Fruit fly (Drosophila melanogaster) whole organism, embryonic: ENCODE measurements around the gene Pi4KIIalpha.

ENCODE experiments used
- Abd-B ChIP-seq: fragments of 200-800 bp; sonication (Bioruptor generic); optimal IDR thresholded peaks from 2 replicates; lab custom pipeline; 2018; ENCODE audit warnings: missing biosample characterization, mild to moderate bottlenecking, missing genetic modification characterization, moderate library complexity
- Awh ChIP-seq: fragments of 200-800 bp; sonication (Bioruptor generic); IDR thresholded peaks from 2 replicates; pipeline ENCODE4, ENCODE4 v1.3.6; 2022; ENCODE audit warnings: missing biosample characterization, missing genetic modification characterization
- Bgb ChIP-seq: fragments of 200-800 bp; sonication (Bioruptor generic); IDR thresholded peaks from 2 replicates; pipeline ENCODE4 v1.3.6; 2022; ENCODE audit warnings: missing biosample characterization, missing genetic modification characterization; ENCODE audit not compliant: partially characterized antibody
- CG10267 ChIP-seq: fragments of 200-800 bp; sonication (Bioruptor generic); optimal IDR thresholded peaks from 2 replicates; lab custom pipeline; 2018; ENCODE audit warnings: missing biosample characterization, mild to moderate bottlenecking, missing genetic modification characterization, moderate library complexity
- CG10366 ChIP-seq: fragments of 200-800 bp; sonication (Bioruptor generic); IDR thresholded peaks from 2 replicates; pipeline ENCODE4 v1.3.6; 2022; ENCODE audit warnings: missing biosample characterization, missing genetic modification characterization
- CG12299 ChIP-seq: fragments of 200-800 bp; sonication (Bioruptor generic); optimal IDR thresholded peaks from 2 replicates; lab custom pipeline; 2018; ENCODE audit warnings: missing biosample characterization, mild to moderate bottlenecking, missing genetic modification characterization
- CG13296 ChIP-seq: fragments of 200-800 bp; sonication (Bioruptor generic); optimal IDR thresholded peaks from 3 replicates; lab custom pipeline; 2018; ENCODE audit warnings: missing biosample characterization, mild to moderate bottlenecking, missing genetic modification characterization
- CG13624 ChIP-seq: fragments of 200-800 bp; sonication (Bioruptor generic); optimal IDR thresholded peaks from 2 replicates; lab custom pipeline; 2016; ENCODE audit warnings: missing biosample characterization, missing genetic modification characterization
- CG13894 ChIP-seq: fragments of 200-800 bp; sonication (Bioruptor generic); optimal IDR thresholded peaks from 3 replicates; lab custom pipeline; 2018; ENCODE audit warnings: missing biosample characterization, mild to moderate bottlenecking, missing genetic modification characterization, moderate library complexity
- CG14965 ChIP-seq: fragments of 200-800 bp; sonication (Bioruptor generic); optimal IDR thresholded peaks from 2 replicates; lab custom pipeline; 2016; ENCODE audit warnings: missing biosample characterization, missing genetic modification characterization, borderline replicate concordance
- CG15514 ChIP-seq: fragments of 200-800 bp; sonication (Bioruptor generic); optimal IDR thresholded peaks from 3 replicates; lab custom pipeline; 2017; ENCODE audit warnings: missing biosample characterization, missing genetic modification characterization, mild to moderate bottlenecking, moderate library complexity, missing genetic modification reagents
- CG16863 ChIP-seq: fragments of 200-800 bp; sonication (Bioruptor generic); optimal IDR thresholded peaks from 3 replicates; lab custom pipeline; 2016; ENCODE audit warnings: missing biosample characterization, missing genetic modification characterization
- CG17361 ChIP-seq: fragments of 200-800 bp; sonication (Bioruptor generic); IDR thresholded peaks from 3 replicates; pipeline ENCODE4 v1.3.6; 2022; ENCODE audit warnings: missing biosample characterization, missing genetic modification characterization
- CG18011 ChIP-seq: fragments of 200-800 bp; sonication (Bioruptor generic); optimal IDR thresholded peaks from 2 replicates; lab custom pipeline; 2017; ENCODE audit warnings: missing biosample characterization, missing genetic modification characterization, mild to moderate bottlenecking, moderate library complexity, missing genotype
- CG18619 ChIP-seq: fragments of 200-800 bp; sonication (Bioruptor generic); optimal IDR thresholded peaks from 3 replicates; lab custom pipeline; 2017; ENCODE audit warnings: missing biosample characterization, mild to moderate bottlenecking, missing genetic modification characterization
- CG5953 ChIP-seq: fragments of 200-800 bp; sonication (Bioruptor generic); IDR thresholded peaks from 2 replicates; pipeline ENCODE4 v1.3.6; 2022; ENCODE audit warnings: missing biosample characterization, missing genetic modification characterization
- CG6765 ChIP-seq: fragments of 200-800 bp; sonication (Bioruptor generic); optimal IDR thresholded peaks from 3 replicates; lab custom pipeline; 2017; ENCODE audit warnings: missing biosample characterization, mild to moderate bottlenecking, missing genetic modification characterization
- CG6854 ChIP-seq: fragments of 200-800 bp; sonication (Bioruptor generic); optimal IDR thresholded peaks from 3 replicates; lab custom pipeline; 2017; ENCODE audit warnings: missing biosample characterization, mild to moderate bottlenecking, missing genetic modification characterization
- CG7928 ChIP-seq: fragments of 200-800 bp; sonication (Bioruptor generic); optimal IDR thresholded peaks from 2 replicates; lab custom pipeline; 2017; ENCODE audit warnings: missing biosample characterization, mild to moderate bottlenecking, missing genetic modification characterization
- CG8388 ChIP-seq: fragments of 200-800 bp; sonication (Bioruptor generic); optimal IDR thresholded peaks from 2 replicates; lab custom pipeline; 2019; ENCODE audit warnings: missing biosample characterization, mild to moderate bottlenecking, missing genetic modification characterization, moderate library complexity
- CkIIα-i1 ChIP-seq: fragments of 200-800 bp; sonication (Bioruptor generic); IDR thresholded peaks from 2 replicates; pipeline ENCODE4 v1.3.6; 2022; ENCODE audit warnings: missing biosample characterization, missing genetic modification characterization
- Dbx ChIP-seq: fragments of 200-800 bp; sonication (Bioruptor generic); IDR thresholded peaks from 3 replicates; pipeline ENCODE4 v1.3.6; 2022; ENCODE audit warnings: missing biosample characterization, missing genetic modification characterization
- E2f1 ChIP-seq: fragments of 200-800 bp; sonication (Bioruptor generic); IDR thresholded peaks from 2 replicates; pipeline ENCODE4 v1.3.6; 2022; ENCODE audit warnings: missing biosample characterization, missing genetic modification characterization
- ERR ChIP-seq: fragments of 200-800 bp; sonication (Bioruptor generic); optimal IDR thresholded peaks from 2 replicates; lab custom pipeline; 2016; ENCODE audit warnings: missing biosample characterization, missing genetic modification characterization
- Eip74EF ChIP-seq, 2 experiments: fragments of 200-800 bp in 1 of 2; fragments of >200 bp in 1 of 2; sonication (Bioruptor generic) in 1 of 2; optimal IDR thresholded peaks; 2 replicates each; lab custom pipeline; 2017 to 2019; ENCODE audit warnings: missing biosample characterization in 2 of 2, missing genetic modification characterization in 2 of 2, mild to moderate bottlenecking in 1 of 2, moderate library complexity in 1 of 2
- Elba2 ChIP-seq: fragments of 200-800 bp; sonication (Bioruptor generic); optimal IDR thresholded peaks from 3 replicates; lab custom pipeline; 2016; ENCODE audit warnings: missing biosample characterization, missing genetic modification characterization
- HLHmδ ChIP-seq: fragments of 200-800 bp; sonication (Bioruptor generic); optimal IDR thresholded peaks from 2 replicates; lab custom pipeline; 2018; ENCODE audit warnings: missing biosample characterization, mild to moderate bottlenecking, missing genetic modification characterization, moderate library complexity
- HmgD ChIP-seq: fragments of 200-800 bp; sonication (Bioruptor generic); optimal IDR thresholded peaks from 3 replicates; lab custom pipeline; 2016; ENCODE audit warnings: missing biosample characterization, missing genetic modification characterization
- Kr ChIP-seq: fragments of 200-800 bp; sonication (Bioruptor generic); optimal IDR thresholded peaks from 2 replicates; lab custom pipeline; 2017; ENCODE audit warnings: missing biosample characterization, mild to moderate bottlenecking, missing genetic modification characterization
- Mes4 ChIP-seq: fragments of 200-800 bp; sonication (Bioruptor generic); optimal IDR thresholded peaks from 2 replicates; lab custom pipeline; 2016; ENCODE audit warnings: missing biosample characterization, missing genetic modification characterization
- PHDP ChIP-seq: fragments of 200-800 bp; sonication (Bioruptor generic); optimal IDR thresholded peaks from 3 replicates; lab custom pipeline; 2018; ENCODE audit warnings: missing biosample characterization, mild to moderate bottlenecking, missing genetic modification characterization, moderate library complexity
- Ptx1 ChIP-seq: fragments of 200-800 bp; sonication (Bioruptor generic); IDR thresholded peaks from 2 replicates; pipeline ENCODE4 v1.3.6; 2022; ENCODE audit warnings: missing biosample characterization, missing genetic modification characterization
- Spps ChIP-seq: fragments of 200-800 bp; sonication (Bioruptor generic); optimal IDR thresholded peaks from 2 replicates; lab custom pipeline; 2018; ENCODE audit warnings: missing biosample characterization, mild to moderate bottlenecking, missing genetic modification characterization
- Ssrp ChIP-seq: fragments of 200-800 bp; sonication (Bioruptor generic); optimal IDR thresholded peaks from 2 replicates; lab custom pipeline; 2018; ENCODE audit warnings: missing biosample characterization, mild to moderate bottlenecking, missing genetic modification characterization, moderate library complexity
- TFAM ChIP-seq: fragments of 200-800 bp; sonication (Bioruptor generic); optimal IDR thresholded peaks from 2 replicates; lab custom pipeline; 2017; ENCODE audit warnings: missing biosample characterization, missing genetic modification characterization, inconsistent platforms
- Vsx1 ChIP-seq: fragments of 200-800 bp; sonication (Bioruptor generic); optimal IDR thresholded peaks from 2 replicates; lab custom pipeline; 2017; ENCODE audit warnings: missing biosample characterization, mild to moderate bottlenecking, missing genetic modification characterization, missing genetic modification reagents
- Xbp1 ChIP-seq: fragments of 200-800 bp; sonication (Bioruptor generic); optimal IDR thresholded peaks from 3 replicates; lab custom pipeline; 2016; ENCODE audit warnings: missing biosample characterization, mild to moderate bottlenecking, missing genetic modification characterization
- ac ChIP-seq: fragments of 200-800 bp; sonication (Bioruptor generic); optimal IDR thresholded peaks from 3 replicates; lab custom pipeline; 2017; ENCODE audit warnings: missing biosample characterization, mild to moderate bottlenecking, missing genetic modification characterization
- bbx ChIP-seq: fragments of 200-800 bp; sonication (Bioruptor generic); IDR thresholded peaks from 2 replicates; pipeline ENCODE4 v1.3.6; 2022; ENCODE audit warnings: missing biosample characterization, missing genetic modification characterization; ENCODE audit not compliant: partially characterized antibody
- bigmax ChIP-seq: fragments of 200-800 bp; sonication (Bioruptor generic); optimal IDR thresholded peaks from 2 replicates; lab custom pipeline; 2018; ENCODE audit warnings: missing biosample characterization, mild to moderate bottlenecking, missing genetic modification characterization
- chif ChIP-seq, 2 experiments: fragments of 200-800 bp; sonication (Bioruptor generic); optimal IDR thresholded peaks; 3 replicates each; lab custom pipeline; 2016; ENCODE audit warnings: missing biosample characterization in 2 of 2, missing genetic modification characterization in 2 of 2
- crc ChIP-seq: fragments of 200-800 bp; sonication (Bioruptor generic); optimal IDR thresholded peaks from 2 replicates; lab custom pipeline; 2016; ENCODE audit warnings: missing biosample characterization, missing genetic modification characterization
- fu2 ChIP-seq: fragments of 200-800 bp; sonication (Bioruptor generic); optimal IDR thresholded peaks from 2 replicates; lab custom pipeline; 2016; ENCODE audit warnings: missing biosample characterization, missing genetic modification characterization
- grn ChIP-seq: fragments of 200-800 bp; sonication (Bioruptor generic); optimal IDR thresholded peaks from 3 replicates; lab custom pipeline; 2017; ENCODE audit warnings: missing biosample characterization, missing genetic modification characterization
- h ChIP-seq: fragments of >200 bp; optimal IDR thresholded peaks from 2 replicates; lab custom pipeline; 2017
- insv ChIP-seq, 2 experiments: fragments of 200-800 bp; sonication (Bioruptor generic); optimal IDR thresholded peaks; 3 replicates each; lab custom pipeline; 2016 to 2018; ENCODE audit warnings: missing biosample characterization in 2 of 2, missing genetic modification characterization in 2 of 2
- luna ChIP-seq: fragments of 200-800 bp; sonication (Bioruptor generic); optimal IDR thresholded peaks from 2 replicates; lab custom pipeline; 2016; ENCODE audit warnings: missing biosample characterization, missing genetic modification characterization
- oc ChIP-seq: fragments of 200-800 bp; sonication (Bioruptor generic); optimal IDR thresholded peaks from 2 replicates; lab custom pipeline; 2018; ENCODE audit warnings: missing biosample characterization, mild to moderate bottlenecking, missing genetic modification characterization, moderate library complexity
- run ChIP-seq: fragments of 200-800 bp; sonication (Bioruptor generic); optimal IDR thresholded peaks from 3 replicates; lab custom pipeline; 2018; ENCODE audit warnings: missing biosample characterization, mild to moderate bottlenecking, missing genetic modification characterization
- wdn ChIP-seq: fragments of 200-800 bp; sonication (Bioruptor generic); IDR thresholded peaks from 2 replicates; pipeline ENCODE4 v1.3.6; 2022; ENCODE audit warnings: missing biosample characterization, missing genetic modification characterization

Pi4KIIalpha gene

DNA sequence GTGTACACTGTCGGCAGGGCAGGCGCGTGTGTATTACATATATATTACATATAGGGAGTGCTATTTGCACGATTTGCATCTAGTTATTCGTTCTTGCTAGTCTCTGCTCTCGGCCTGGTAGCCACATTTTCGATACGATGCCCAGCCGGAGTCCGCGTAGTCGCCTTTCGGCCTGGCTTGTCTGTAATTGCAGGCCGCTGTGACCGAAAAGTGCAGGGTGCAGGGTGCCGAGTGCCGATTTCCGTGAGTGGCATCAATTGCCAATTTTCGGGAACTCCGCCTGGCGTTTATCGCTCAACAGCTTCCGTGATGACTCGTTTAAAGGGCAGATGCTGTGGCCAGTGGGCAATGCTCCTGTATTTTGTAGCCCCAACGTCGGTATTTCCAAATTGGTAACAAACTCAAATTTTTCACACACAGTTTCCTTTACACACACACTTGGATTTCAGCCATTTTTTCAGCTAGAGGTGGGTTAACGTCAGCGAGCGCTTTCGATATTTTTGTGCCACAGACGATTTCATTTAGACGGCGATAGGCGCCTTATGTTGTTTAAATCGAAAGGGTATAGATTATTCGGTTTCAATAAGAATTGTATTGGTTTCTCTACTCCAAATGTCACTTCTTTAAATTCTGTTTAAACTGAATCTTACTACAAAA, 24.5 kb upstream of the Pi4KIIalpha start, which contains the start of gene CG2926 (continued):
- no peak for TF ChIP-seq run (tag; lab: Kevin White, UChicago)
- TF ChIP-seq Dbx, result peak; percentile 62
- TF ChIP-seq CG13296 (GFP tag; lab: Kevin White, UChicago), result no peak
- no peak for TF ChIP-seq CG16863 (GFP tag; lab: Kevin White, UChicago)
- no peak for TF ChIP-seq CG10366 (GFP tag; lab: Robert Waterston, UW)
- TF ChIP-seq CG6854 (GFP tag; lab: Kevin White, UChicago), result no peak
- peak; percentile 41 for TF ChIP-seq HmgD (GFP tag; lab: Kevin White, UChicago)
- TF ChIP-seq h (lab: Kevin White, UChicago), result no peak
- TF ChIP-seq CG13894 (tag; lab: Kevin White, UChicago), result no peak
- no peak for TF ChIP-seq HLHmδ (GFP tag; lab: Kevin White, UChicago)
- TF ChIP-seq CG7928 (GFP tag; lab: Kevin White, UChicago), result peak; percentile 6
- TF ChIP-seq Ptx1, result peak; percentile 51
- no peak for TF ChIP-seq CG12299 (tag; lab: Kevin White, UChicago)
- no peak for TF ChIP-seq crc (GFP tag; lab: Kevin White, UChicago)
- TF ChIP-seq grn (GFP tag; lab: Kevin White, UChicago), result no peak
- TF ChIP-seq CG13624 (GFP tag; lab: Kevin White, UChicago), result peak; percentile 40
- no peak for TF ChIP-seq CG14965 (GFP tag; lab: Kevin White, UChicago)
- TF ChIP-seq Bgb (GFP tag; lab: Robert Waterston, UW), result peak; percentile 94
- no peak for TF ChIP-seq Kr (GFP tag; lab: Kevin White, UChicago)
- TF ChIP-seq wdn (GFP tag; lab: Robert Waterston, UW), result 0 out of 2 replicates have a peak, but pooled peaks have one; percentile 5
- TF ChIP-seq Eip74EF (GFP tag; optimal IDR thresholded peaks at IDR 0.05; lab: Kevin White, UChicago), result no peak
- no peak for TF ChIP-seq oc (tag; lab: Kevin White, UChicago)
- TF ChIP-seq ac (GFP tag; lab: Kevin White, UChicago), result no peak
- TF ChIP-seq CG18011, result no peak
- no peak for TF ChIP-seq TFAM (GFP tag; lab: Kevin White, UChicago)
- TF ChIP-seq chif (GFP tag; optimal IDR thresholded peaks at IDR 0.05; lab: Kevin White, UChicago), result peak in 1 of 2 experiments; percentile 51
- TF ChIP-seq Spps (tag; lab: Kevin White, UChicago), result no peak
- TF ChIP-seq fu2 (GFP tag; lab: Kevin White, UChicago), result peak; percentile 40
- no peak for TF ChIP-seq CG18619
- TF ChIP-seq Vsx1 (GFP tag; lab: Kevin White, UChicago), result no peak
- TF ChIP-seq PHDP (tag; lab: Kevin White, UChicago), result no peak
- TF ChIP-seq Abd-B (GFP tag; lab: Kevin White, UChicago), result no peak
- no peak for TF ChIP-seq Ssrp (tag; lab: Kevin White, UChicago)
- no peak for TF ChIP-seq Awh (GFP tag; lab: Robert Waterston, UW)
- TF ChIP-seq CkIIα-i1 (GFP tag; lab: Robert Waterston, UW), result no peak
- TF ChIP-seq luna, result no peak
- peak; percentile 93 for TF ChIP-seq bbx (GFP tag; lab: Robert Waterston, UW)
- no peak for TF ChIP-seq E2f1
- TF ChIP-seq Mes4, result no peak
- no peak for TF ChIP-seq CG5953
- no peak for TF ChIP-seq CG6765 (GFP tag; lab: Kevin White, UChicago)
- no peak for TF ChIP-seq CG10267
- peak; percentile 93 for TF ChIP-seq Elba2 (GFP tag; lab: Kevin White, UChicago)
- TF ChIP-seq CG8388 (GFP tag; lab: Kevin White, UChicago), result no peak
- TF ChIP-seq ERR (GFP tag; lab: Kevin White, UChicago), result no peak
- peak; percentile 63 for TF ChIP-seq CG15514
- peak in 1 of 2 experiments; percentile 48 for TF ChIP-seq insv (GFP tag; optimal IDR thresholded peaks at IDR 0.05; lab: Kevin White, UChicago)
- no peak for TF ChIP-seq bigmax (GFP tag; lab: Kevin White, UChicago)
- no peak for TF ChIP-seq Xbp1 (GFP tag; lab: Kevin White, UChicago)
- TF ChIP-seq CG17361 (GFP tag; lab: Robert Waterston, UW), result no peak
